Worm (Caenorhabditis elegans): ENCODE results near the gene F10G7.9.

DNA sequence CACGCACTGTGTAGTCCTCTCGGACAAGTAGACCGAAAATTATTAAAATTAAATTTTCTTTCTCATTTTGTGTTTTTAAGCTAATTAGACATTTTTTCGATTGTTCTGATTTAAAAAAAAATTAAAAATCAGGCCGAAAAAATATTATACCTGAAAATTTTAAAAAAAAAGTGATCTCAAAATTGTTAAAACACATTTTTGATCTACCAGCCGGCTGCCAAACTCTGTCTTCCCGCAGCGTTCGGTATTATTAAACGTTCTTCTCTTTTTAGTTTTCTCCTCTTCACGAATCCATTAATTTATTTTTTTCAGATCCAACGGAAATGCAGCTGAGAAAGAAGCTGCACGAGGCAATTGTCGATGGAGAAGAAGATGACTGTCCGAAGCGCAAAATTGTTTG lies 46.8 kb upstream of the F10G7.9 start, which contains the start of gene C27D9.1:
- TF ChIP-seq unc-62 (GFP tag; optimal IDR thresholded peaks at IDR 0.05) (no peak), hmg-11 (tag; optimal IDR thresholded peaks at IDR 0.05) (no peak), nhr-76 (tag; optimal IDR thresholded peaks at IDR 0.05) (no peak), daf-12 (tag; optimal IDR thresholded peaks at IDR 0.05) (no peak)

Data from whole organism, L3 larva.